Fruit fly (Drosophila melanogaster) whole organism: ENCODE results near the gene Rok.

Experiments
- CG8478 ChIP-seq: fragments of >200 bp; optimal IDR thresholded peaks from 2 replicates; lab custom pipeline; 2018; ENCODE audit warnings: inconsistent platforms
- Dll ChIP-seq: fragments of >200 bp; optimal IDR thresholded peaks from 2 replicates; lab custom pipeline; 2017
- EcR ChIP-seq, 2 experiments: fragments of >200 bp; optimal IDR thresholded peaks; 2 replicates each; lab custom pipeline; 2017; ENCODE audit warnings: missing biosample characterization in 2 of 2, missing genetic modification characterization in 2 of 2, missing genetic modification reagents in 2 of 2
- pan ChIP-seq: fragments of >200 bp; optimal IDR thresholded peaks from 2 replicates; lab custom pipeline; 2017
- psq ChIP-seq: fragments of >200 bp; optimal IDR thresholded peaks from 2 replicates; lab custom pipeline; 2017
- usp ChIP-seq: fragments of >200 bp; optimal IDR thresholded peaks from 2 replicates; lab custom pipeline; 2017; ENCODE audit warnings: missing biosample characterization, missing genetic modification characterization, mixed read lengths

The Rok gene

dm6 chrX:16637106-16637590, at the start of gene Rok:
Gene Rok (minus strand): TSS chrX:16637414.
- TF ChIP-seq CG8478 (lab: Kevin White, UChicago) (no peak), usp (GFP tag; lab: Kevin White, UChicago) (no peak), psq (lab: Kevin White, UChicago) (no peak), Dll (lab: Kevin White, UChicago) (no peak), pan (lab: Kevin White, UChicago) (no peak), EcR (GFP tag; optimal IDR thresholded peaks at IDR 0.05; lab: Kevin White, UChicago) (no peak)

dm6 chrX:16683765-16684164, 46.6 kb upstream of the Rok start, which contains the start of gene Axs:
Gene Axs (minus strand): TSS chrX:16683895.
- no peak for TF ChIP-seq Dll (lab: Kevin White, UChicago)
- TF ChIP-seq CG8478 (lab: Kevin White, UChicago): no peak
- TF ChIP-seq EcR (GFP tag; optimal IDR thresholded peaks at IDR 0.05; lab: Kevin White, UChicago): no peak
- TF ChIP-seq pan (lab: Kevin White, UChicago): no peak
- no peak for TF ChIP-seq psq (lab: Kevin White, UChicago)
- no peak for TF ChIP-seq usp (GFP tag; lab: Kevin White, UChicago)

- TF ChIP-seq CG8478 (lab: Kevin White, UChicago): no peak
Observed at dm6 chrX:16678845-16679347, 41.7 kb upstream of the Rok start, which contains the start of the genes CG13010 and sing. Gene CG13010 (minus strand): TSS chrX:16678945. Gene sing (plus strand): TSS chrX:16679297.

- TF ChIP-seq pan (lab: Kevin White, UChicago) (no peak), psq (lab: Kevin White, UChicago) (no peak), EcR (GFP tag; optimal IDR thresholded peaks at IDR 0.05; lab: Kevin White, UChicago) (no peak), Dll (lab: Kevin White, UChicago) (no peak), CG8478 (lab: Kevin White, UChicago) (no peak), usp (GFP tag; lab: Kevin White, UChicago) (no peak)
Observed at dm6 chrX:16677163-16677562, 39.9 kb upstream of the Rok start.

- TF ChIP-seq psq (lab: Kevin White, UChicago) (no peak), Dll (lab: Kevin White, UChicago) (no peak), pan (lab: Kevin White, UChicago) (no peak), CG8478 (lab: Kevin White, UChicago) (no peak), usp (GFP tag; lab: Kevin White, UChicago) (no peak), EcR (GFP tag; optimal IDR thresholded peaks at IDR 0.05; lab: Kevin White, UChicago) (no peak)
Observed at dm6 chrX:16676653-16677052, 39.4 kb upstream of the Rok start, which contains the start of gene CG13012. Gene CG13012 (minus strand): TSS chrX:16676753.

dm6 chrX:16674538-16674937, 37.3 kb upstream of the Rok start:
- no peak for TF ChIP-seq CG8478 (lab: Kevin White, UChicago)
- no peak for TF ChIP-seq Dll (lab: Kevin White, UChicago)
- TF ChIP-seq EcR (GFP tag; optimal IDR thresholded peaks at IDR 0.05; lab: Kevin White, UChicago): no peak
- no peak for TF ChIP-seq usp (GFP tag; lab: Kevin White, UChicago)
- TF ChIP-seq psq (lab: Kevin White, UChicago): no peak

- no peak for TF ChIP-seq Dll (lab: Kevin White, UChicago)
- no peak for TF ChIP-seq EcR (GFP tag; optimal IDR thresholded peaks at IDR 0.05; lab: Kevin White, UChicago)
- TF ChIP-seq psq (lab: Kevin White, UChicago): no peak
- TF ChIP-seq CG8478 (lab: Kevin White, UChicago): no peak
- TF ChIP-seq usp (GFP tag; lab: Kevin White, UChicago): no peak
- TF ChIP-seq pan (lab: Kevin White, UChicago): no peak
Observed at dm6 chrX:16672904-16673303, 35.7 kb upstream of the Rok start.

- no peak for TF ChIP-seq psq (lab: Kevin White, UChicago)
- no peak for TF ChIP-seq CG8478 (lab: Kevin White, UChicago)
- no peak for TF ChIP-seq Dll (lab: Kevin White, UChicago)
- no peak for TF ChIP-seq EcR (GFP tag; optimal IDR thresholded peaks at IDR 0.05; lab: Kevin White, UChicago)
- TF ChIP-seq usp (GFP tag; lab: Kevin White, UChicago): no peak
- no peak for TF ChIP-seq pan (lab: Kevin White, UChicago)
Observed at dm6 chrX:16670691-16671481, 33.7 kb upstream of the Rok start.

- no peak for TF ChIP-seq pan (lab: Kevin White, UChicago)
- no peak for TF ChIP-seq psq (lab: Kevin White, UChicago)
- no peak for TF ChIP-seq Dll (lab: Kevin White, UChicago)
Observed at dm6 chrX:16670262-16670661, 33.0 kb upstream of the Rok start.

dm6 chrX:16669849-16670248, 32.6 kb upstream of the Rok start:
- TF ChIP-seq Dll (lab: Kevin White, UChicago) (no peak), CG8478 (lab: Kevin White, UChicago) (no peak), psq (lab: Kevin White, UChicago) (no peak), usp (GFP tag; lab: Kevin White, UChicago) (no peak), pan (lab: Kevin White, UChicago) (no peak), EcR (GFP tag; optimal IDR thresholded peaks at IDR 0.05; lab: Kevin White, UChicago) (no peak)

- no peak for TF ChIP-seq psq (lab: Kevin White, UChicago)
- no peak for TF ChIP-seq usp (GFP tag; lab: Kevin White, UChicago)
- TF ChIP-seq EcR (GFP tag; optimal IDR thresholded peaks at IDR 0.05; lab: Kevin White, UChicago): no peak
- TF ChIP-seq Dll (lab: Kevin White, UChicago): no peak
- no peak for TF ChIP-seq pan (lab: Kevin White, UChicago)
- TF ChIP-seq CG8478 (lab: Kevin White, UChicago): no peak
Observed at dm6 chrX:16664405-16665064, 27.3 kb upstream of the Rok start, which contains the start of gene CG15865. Gene CG15865 (minus strand): TSS chrX:16664455.
